Fruit fly (Drosophila melanogaster): Measurements from ENCODE around the gene CG4884.

DNA sequence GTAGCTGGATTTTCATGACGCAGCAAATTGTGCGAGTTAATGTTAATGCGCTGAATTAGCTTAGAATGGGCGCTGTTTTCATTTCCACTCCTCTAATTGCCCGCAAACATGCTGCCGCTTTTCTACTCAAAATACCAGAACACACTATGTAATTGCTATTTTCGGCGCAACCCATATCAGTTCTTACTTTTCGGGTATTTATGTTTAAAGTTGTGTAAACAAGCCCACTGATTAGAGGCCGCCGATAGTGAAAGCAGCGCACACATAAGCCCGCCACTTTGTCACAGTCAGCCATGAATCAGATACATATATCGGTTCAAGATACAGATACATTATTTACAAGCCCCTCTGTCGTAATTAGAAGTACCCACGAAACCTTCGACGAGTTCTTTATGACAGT, 27.7 kb upstream of the CG4884 start:
- TF ChIP-seq insv (optimal IDR thresholded peaks at IDR 0.05) (no peak), ttk (optimal IDR thresholded peaks at IDR 0.05) (no peak), psq (optimal IDR thresholded peaks at IDR 0.05) (no peak)

Data from Kc167 (cell line).